ENCODE assay signal across 6 fruit fly cellular contexts in the genomic region with DNA sequence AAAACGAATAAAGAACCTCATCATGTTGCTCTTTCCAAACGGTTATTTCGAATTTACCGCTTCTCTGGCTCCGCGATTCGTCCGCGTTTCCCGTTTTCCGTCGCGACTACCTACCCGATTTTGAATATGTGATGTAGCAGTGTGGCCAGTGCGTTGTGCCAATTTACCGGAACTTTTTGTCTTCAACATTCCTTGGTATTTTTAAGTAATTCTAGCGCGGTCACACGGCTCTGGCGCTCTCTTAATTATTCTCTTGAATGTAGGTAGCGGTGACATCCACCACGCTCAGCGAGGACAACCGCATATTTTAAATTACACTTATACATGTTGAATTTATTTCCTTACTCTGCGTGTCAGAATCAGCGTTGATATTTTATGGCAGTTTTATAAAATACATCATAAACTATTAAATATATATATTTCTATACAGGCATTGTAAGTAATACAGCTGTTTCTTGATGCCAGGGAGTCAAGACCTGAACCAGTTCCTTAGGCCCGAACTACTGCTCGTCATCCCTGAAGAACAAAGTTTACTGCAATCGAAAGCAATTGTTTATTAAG.
TF ChIP-seq lines count a peak whose summit lies in the region.

A gene (minus strand): TSS at position 132 of the 561 bp plus-strand sequence.
A gene (minus strand): TSS at position 132 of the 561 bp plus-strand sequence.
A gene (plus strand): TSS at position 498 of the 561 bp plus-strand sequence.

- TF ChIP-seq CTCF in S2 (optimal IDR thresholded peaks at IDR 0.05; lab: Kevin White, UChicago), result peak; percentile 19 to 55
- TF ChIP-seq CTCF in whole organism, embryonic (GFP tag; optimal IDR thresholded peaks at IDR 0.05; lab: Kevin White, UChicago), result peak; percentile 75

TF ChIP-seq in Kc167, 6 proteins besides CTCF, POLR2A, EP300 and RAD21:
- no peak for TF ChIP-seq h (optimal IDR thresholded peaks at IDR 0.05; lab: Kevin White, UChicago)
- TF ChIP-seq Sin3A (optimal IDR thresholded peaks at IDR 0.05; lab: Kevin White, UChicago), result peak; percentile 43
TF ChIP-seq in Kc167: peak in this region for 1.

TF ChIP-seq in whole organism, adult, 20 proteins besides CTCF, POLR2A, EP300 and RAD21:
- TF ChIP-seq cnc (optimal IDR thresholded peaks at IDR 0.05; lab: Kevin White, UChicago) (no peak), toe (GFP tag; optimal IDR thresholded peaks at IDR 0.05; lab: Kevin White, UChicago) (no peak), cic (GFP tag; optimal IDR thresholded peaks at IDR 0.05; lab: Kevin White, UChicago) (no peak), bab1 (GFP tag; optimal IDR thresholded peaks at IDR 0.05; lab: Kevin White, UChicago) (peak; percentile 31), Mnt (GFP tag; optimal IDR thresholded peaks at IDR 0.05; lab: Kevin White, UChicago) (no peak), CG12768 (GFP tag; optimal IDR thresholded peaks at IDR 0.05; lab: Kevin White, UChicago) (no peak), pad (GFP tag; optimal IDR thresholded peaks at IDR 0.05; lab: Kevin White, UChicago) (no peak), CG11617 (GFP tag; optimal IDR thresholded peaks at IDR 0.05; lab: Kevin White, UChicago) (no peak), CG1620 (GFP tag; optimal IDR thresholded peaks at IDR 0.05; lab: Kevin White, UChicago) (no peak), tj (GFP tag; optimal IDR thresholded peaks at IDR 0.05; lab: Kevin White, UChicago) (peak; percentile 42), ovo (GFP tag; optimal IDR thresholded peaks at IDR 0.05; lab: Kevin White, UChicago) (peak; percentile 81), CG7101 (tag; optimal IDR thresholded peaks at IDR 0.05; lab: Kevin White, UChicago) (no peak), CG7045 (GFP tag; optimal IDR thresholded peaks at IDR 0.05; lab: Kevin White, UChicago) (no peak), kay (GFP tag; lab: Kevin White, UChicago; ENCODE audit: borderline replicate concordance) (peak; percentile 90), CG5204 (GFP tag; optimal IDR thresholded peaks at IDR 0.05; lab: Kevin White, UChicago) (no peak), Hr96 (GFP tag; optimal IDR thresholded peaks at IDR 0.05; lab: Kevin White, UChicago) (no peak), Clk (GFP tag; optimal IDR thresholded peaks at IDR 0.05; lab: Kevin White, UChicago) (no peak), Crg-1 (GFP tag; optimal IDR thresholded peaks at IDR 0.05; lab: Kevin White, UChicago) (no peak), CG33017 (tag; optimal IDR thresholded peaks at IDR 0.05; lab: Kevin White, UChicago) (no peak), CG14711 (tag; optimal IDR thresholded peaks at IDR 0.05; lab: Kevin White, UChicago) (no peak)

TF ChIP-seq in whole organism, embryonic, 481 proteins besides CTCF, POLR2A, EP300 and RAD21 (continues in another document):
- peak; percentile 66 for TF ChIP-seq CG1603 (tag; optimal IDR thresholded peaks at IDR 0.05; lab: Kevin White, UChicago)
- peak; percentile 27; the same call in 1 of the 2 replicates for TF ChIP-seq sna (GFP tag; IDR thresholded peaks at IDR 0.05; lab: Robert Waterston, UW; ENCODE audit: partially characterized antibody)
- peak; percentile 96 for TF ChIP-seq gfzf (GFP tag; optimal IDR thresholded peaks at IDR 0.05; lab: Kevin White, UChicago)
- no peak for TF ChIP-seq cwo (GFP tag; optimal IDR thresholded peaks at IDR 0.05; lab: Kevin White, UChicago)
- peak; percentile 40 for TF ChIP-seq nmo (GFP tag; optimal IDR thresholded peaks at IDR 0.05; lab: Kevin White, UChicago)
- peak; percentile 40 for TF ChIP-seq CG12391 (tag; optimal IDR thresholded peaks at IDR 0.05; lab: Kevin White, UChicago)
- no peak for TF ChIP-seq otp (GFP tag; IDR thresholded peaks at IDR 0.05; lab: Robert Waterston, UW)
- peak; percentile 87 for TF ChIP-seq Myb (GFP tag; optimal IDR thresholded peaks at IDR 0.05; lab: Kevin White, UChicago)
- TF ChIP-seq CG15696 (tag; optimal IDR thresholded peaks at IDR 0.05; lab: Kevin White, UChicago), result no peak
- 0 out of 2 replicates have a peak, but pooled peaks have one; percentile 10 for TF ChIP-seq CG8765 (GFP tag; IDR thresholded peaks at IDR 0.05; lab: Robert Waterston, UW)
- TF ChIP-seq Antp (GFP tag; optimal IDR thresholded peaks at IDR 0.05; lab: Kevin White, UChicago), result no peak
- no peak for TF ChIP-seq dan (GFP tag; IDR thresholded peaks at IDR 0.05; lab: Robert Waterston, UW)
- TF ChIP-seq CG9932 (GFP tag; IDR thresholded peaks at IDR 0.05; lab: Robert Waterston, UW), result 0 out of 2 replicates have a peak, but pooled peaks have one; percentile 4
- TF ChIP-seq CoRest (tag; optimal IDR thresholded peaks at IDR 0.05; lab: Kevin White, UChicago), result peak; percentile 31
- TF ChIP-seq CG11456 (GFP tag; IDR thresholded peaks at IDR 0.05; lab: Robert Waterston, UW), result 0 out of 3 replicates have a peak, but pooled peaks have one; percentile 29
- TF ChIP-seq HmgZ (tag; optimal IDR thresholded peaks at IDR 0.05; lab: Kevin White, UChicago), result peak; percentile 63
- peak; percentile 15; the same call in 1 of the 2 replicates for TF ChIP-seq Scr (GFP tag; IDR thresholded peaks at IDR 0.05; lab: Robert Waterston, UW; ENCODE audit: partially characterized antibody)
- peak; percentile 89 for TF ChIP-seq E2f2 (GFP tag; IDR thresholded peaks at IDR 0.05; lab: Robert Waterston, UW)
- TF ChIP-seq lab (GFP tag; optimal IDR thresholded peaks at IDR 0.05; lab: Kevin White, UChicago), result peak; percentile 40

TF ChIP-seq in whole organism, prepupa, 60 proteins besides CTCF, POLR2A, EP300 and RAD21:
- TF ChIP-seq Blimp-1 (GFP tag; optimal IDR thresholded peaks at IDR 0.05; lab: Kevin White, UChicago) (no peak), Eip75B (GFP tag; optimal IDR thresholded peaks at IDR 0.05; lab: Kevin White, UChicago) (no peak), CG11902 (GFP tag; optimal IDR thresholded peaks at IDR 0.05; lab: Kevin White, UChicago) (no peak), CG3919 (GFP tag; optimal IDR thresholded peaks at IDR 0.05; lab: Kevin White, UChicago) (peak; percentile 10), esn (GFP tag; optimal IDR thresholded peaks at IDR 0.05; lab: Kevin White, UChicago) (no peak), Eip78C (GFP tag; lab: Kevin White, UChicago) (peak; percentile 74), fd85E (GFP tag; optimal IDR thresholded peaks at IDR 0.05; lab: Kevin White, UChicago) (no peak), dsx (GFP tag; optimal IDR thresholded peaks at IDR 0.05; lab: Kevin White, UChicago; ENCODE audit: poor library complexity, severe bottlenecking) (peak; percentile 12), CG6163 (GFP tag; IDR thresholded peaks at IDR 0.05; lab: Robert Waterston, UW) (peak; percentile 48; the same call in 2 of the 3 replicates), Eip93F (GFP tag; optimal IDR thresholded peaks at IDR 0.05; lab: Kevin White, UChicago) (peak; percentile 50), CG16779 (tag; optimal IDR thresholded peaks at IDR 0.05; lab: Kevin White, UChicago) (no peak), CG6276 (GFP tag; optimal IDR thresholded peaks at IDR 0.05; lab: Kevin White, UChicago) (no peak), Hr39 (GFP tag; optimal IDR thresholded peaks at IDR 0.05; lab: Kevin White, UChicago) (no peak), CG9139 (GFP tag; optimal IDR thresholded peaks at IDR 0.05; lab: Kevin White, UChicago) (no peak), CG6792 (GFP tag; optimal IDR thresholded peaks at IDR 0.05; lab: Kevin White, UChicago) (no peak), CG31627 (GFP tag; optimal IDR thresholded peaks at IDR 0.05; lab: Kevin White, UChicago) (no peak), fd59A (GFP tag; optimal IDR thresholded peaks at IDR 0.05; lab: Kevin White, UChicago) (no peak), Sox15 (GFP tag; optimal IDR thresholded peaks at IDR 0.05; lab: Kevin White, UChicago) (no peak), CG32006 (GFP tag; optimal IDR thresholded peaks at IDR 0.05; lab: Kevin White, UChicago) (no peak), CG34406 (GFP tag; optimal IDR thresholded peaks at IDR 0.05; lab: Kevin White, UChicago) (no peak), CG1621 (tag; optimal IDR thresholded peaks at IDR 0.05; lab: Kevin White, UChicago) (peak; percentile 92), CG8319 (GFP tag; optimal IDR thresholded peaks at IDR 0.05; lab: Kevin White, UChicago) (no peak)

TF ChIP-seq in whole organism, wandering third instar larva, 38 proteins besides CTCF, POLR2A, EP300 and RAD21 (continues in another document):
- TF ChIP-seq woc (GFP tag; optimal IDR thresholded peaks at IDR 0.05; lab: Kevin White, UChicago) (no peak), Mio (GFP tag; optimal IDR thresholded peaks at IDR 0.05; lab: Kevin White, UChicago) (no peak), N (GFP tag; optimal IDR thresholded peaks at IDR 0.05; lab: Kevin White, UChicago) (no peak), dmrt93B (GFP tag; optimal IDR thresholded peaks at IDR 0.05; lab: Kevin White, UChicago) (no peak), CG9705 (GFP tag; optimal IDR thresholded peaks at IDR 0.05; lab: Kevin White, UChicago) (no peak), foxo (GFP tag; optimal IDR thresholded peaks at IDR 0.05; lab: Kevin White, UChicago) (no peak), h (GFP tag; optimal IDR thresholded peaks at IDR 0.05; lab: Kevin White, UChicago) (no peak), Hnf4 (GFP tag; optimal IDR thresholded peaks at IDR 0.05; lab: Kevin White, UChicago) (no peak), CG32264 (GFP tag; optimal IDR thresholded peaks at IDR 0.05; lab: Kevin White, UChicago) (no peak), dsf (GFP tag; optimal IDR thresholded peaks at IDR 0.05; lab: Kevin White, UChicago; ENCODE audit: borderline replicate concordance) (no peak), CrebA (GFP tag; optimal IDR thresholded peaks at IDR 0.05; lab: Kevin White, UChicago; ENCODE audit: borderline replicate concordance) (no peak), Abd-B (GFP tag; optimal IDR thresholded peaks at IDR 0.05; lab: Kevin White, UChicago) (no peak), usp (GFP tag; optimal IDR thresholded peaks at IDR 0.05; lab: Kevin White, UChicago) (no peak), rgr (GFP tag; optimal IDR thresholded peaks at IDR 0.05; lab: Kevin White, UChicago) (peak; percentile 20), lola (GFP tag; optimal IDR thresholded peaks at IDR 0.05; lab: Kevin White, UChicago) (no peak), Vsx2 (GFP tag; optimal IDR thresholded peaks at IDR 0.05; lab: Kevin White, UChicago; ENCODE audit: partially characterized antibody) (no peak), br (GFP tag; optimal IDR thresholded peaks at IDR 0.05; lab: Kevin White, UChicago) (no peak), pan (optimal IDR thresholded peaks at IDR 0.05; lab: Kevin White, UChicago) (no peak), Hr78 (GFP tag; optimal IDR thresholded peaks at IDR 0.05; lab: Kevin White, UChicago) (no peak), Rel (GFP tag; optimal IDR thresholded peaks at IDR 0.05; lab: Kevin White, UChicago) (peak; percentile 38), Rel (tag; optimal IDR thresholded peaks at IDR 0.05; lab: Kevin White, UChicago) (peak; percentile 47), GATAd (GFP tag; optimal IDR thresholded peaks at IDR 0.05; lab: Kevin White, UChicago) (no peak), OdsH (GFP tag; optimal IDR thresholded peaks at IDR 0.05; lab: Kevin White, UChicago) (no peak), Hr83 (GFP tag; optimal IDR thresholded peaks at IDR 0.05; lab: Kevin White, UChicago; ENCODE audit: poor library complexity, severe bottlenecking) (peak; percentile 38), sage (GFP tag; optimal IDR thresholded peaks at IDR 0.05; lab: Kevin White, UChicago) (peak; percentile 85), dl (GFP tag; optimal IDR thresholded peaks at IDR 0.05; lab: Kevin White, UChicago; ENCODE audit: insufficient read depth in 1 of 2, partially characterized antibody in 2 of 2) (no peak)
